Worm (Caenorhabditis elegans): Measurements from ENCODE around the gene T01D3.3.

DNA sequence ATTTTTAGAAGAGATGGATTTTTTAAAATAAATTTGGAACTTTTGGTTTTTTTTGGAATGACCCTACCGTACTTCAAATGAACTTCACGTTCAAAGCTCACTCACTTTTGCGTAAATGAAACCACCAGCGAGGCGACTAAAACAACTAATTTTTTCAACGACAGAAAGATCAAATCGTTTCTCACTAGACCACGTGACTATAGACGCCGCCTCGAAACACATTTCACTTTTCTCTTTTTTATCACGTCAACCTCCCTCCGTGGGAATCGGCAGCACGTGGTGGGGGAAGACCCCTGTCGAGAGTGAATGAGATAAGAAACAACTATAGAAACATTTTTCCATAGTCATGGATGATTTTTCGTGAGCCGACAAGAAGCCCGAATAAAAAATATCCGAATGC lies 46.8 kb upstream of the T01D3.3 start:
- TF ChIP-seq unc-62 (GFP tag; optimal IDR thresholded peaks at IDR 0.05 in 1 of 2) (peak in 1 of 2 experiments; percentile 97), unc-62 (tag; optimal IDR thresholded peaks at IDR 0.05) (no peak), snpc-4 (tag; optimal IDR thresholded peaks at IDR 0.05) (no peak), mdl-1 (tag; optimal IDR thresholded peaks at IDR 0.05) (peak; percentile 96 to 98), egl-27 (tag; optimal IDR thresholded peaks at IDR 0.05) (no peak), ces-1 (GFP tag; optimal IDR thresholded peaks at IDR 0.05) (no peak), zip-2 (tag; optimal IDR thresholded peaks at IDR 0.05) (peak; percentile 5), ZK546.5 (tag; optimal IDR thresholded peaks at IDR 0.05) (no peak), aly-2 (tag; optimal IDR thresholded peaks at IDR 0.05) (no peak), nhr-42 (GFP tag; IDR thresholded peaks at IDR 0.05) (0 out of 2 replicates have a peak, but pooled peaks have one; percentile 36), pqm-1 (tag; optimal IDR thresholded peaks at IDR 0.05) (peak; percentile 17), ceh-28 (tag; optimal IDR thresholded peaks at IDR 0.05) (no peak), nhr-76 (tag; optimal IDR thresholded peaks at IDR 0.05) (peak; percentile 37), nhr-41 (GFP tag; IDR thresholded peaks at IDR 0.05) (0 out of 2 replicates have a peak, but pooled peaks have one; percentile 33), lin-13 (GFP tag; optimal IDR thresholded peaks at IDR 0.05) (peak; percentile 75)

Data from whole organism, L4 larva.